Comparison of ENCODE assay signal across 1 fruit fly cellular context in the genomic region with DNA sequence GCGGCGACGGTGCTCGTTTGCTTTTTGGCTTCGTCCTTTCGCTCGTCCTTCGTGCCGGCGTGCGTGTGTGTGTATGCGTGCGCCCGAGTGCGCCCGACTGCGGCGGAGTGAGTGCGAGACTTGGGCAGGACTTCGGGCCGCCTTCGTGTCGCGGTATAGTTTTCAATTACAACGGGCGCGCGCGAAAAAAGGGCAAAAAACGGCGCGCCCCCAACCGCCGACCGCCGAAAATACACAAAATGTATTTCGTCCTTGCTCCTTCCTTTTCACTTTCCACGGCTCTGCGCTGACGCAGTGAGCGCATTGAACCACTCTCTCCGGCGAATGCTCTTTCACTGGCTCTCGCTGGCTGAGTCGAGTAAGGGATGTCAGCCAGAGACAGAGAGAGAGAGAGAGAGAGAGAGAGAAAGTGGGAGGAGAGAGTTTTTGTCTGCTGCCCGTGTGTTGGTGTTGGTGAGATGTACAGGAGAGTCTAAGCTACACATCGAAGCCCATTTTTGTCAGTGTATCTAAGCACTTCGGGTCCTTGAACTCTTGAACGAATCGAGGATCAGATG.
TF ChIP-seq lines count a peak whose summit lies in the region.

No protein-coding gene starts in this region.

TF ChIP-seq in whole organism, embryonic, 481 proteins besides CTCF, POLR2A, EP300 and RAD21 (continued from another document and continues in another):
- TF ChIP-seq btn (GFP tag; optimal IDR thresholded peaks at IDR 0.05; lab: Kevin White, UChicago) (no peak), sc (optimal IDR thresholded peaks at IDR 0.05; lab: Kevin White, UChicago) (no peak), sc (GFP tag; optimal IDR thresholded peaks at IDR 0.05; lab: Kevin White, UChicago) (no peak), Awh (GFP tag; IDR thresholded peaks at IDR 0.05; lab: Robert Waterston, UW) (no peak), CG10274 (GFP tag; optimal IDR thresholded peaks at IDR 0.05; lab: Kevin White, UChicago) (no peak), CG2712 (tag; optimal IDR thresholded peaks at IDR 0.05; lab: Kevin White, UChicago) (no peak), tap (tag; optimal IDR thresholded peaks at IDR 0.05; lab: Kevin White, UChicago) (no peak), Fer1 (GFP tag; optimal IDR thresholded peaks at IDR 0.05; lab: Kevin White, UChicago) (no peak), CG16779 (GFP tag; IDR thresholded peaks at IDR 0.05; lab: Robert Waterston, UW) (no peak), Sin3A (optimal IDR thresholded peaks at IDR 0.05; lab: Kevin White, UChicago) (no peak), CG9876 (GFP tag; optimal IDR thresholded peaks at IDR 0.05; lab: Kevin White, UChicago) (no peak), CG8478 (optimal IDR thresholded peaks at IDR 0.05; lab: Kevin White, UChicago) (no peak), CG18476 (GFP tag; optimal IDR thresholded peaks at IDR 0.05; lab: Kevin White, UChicago) (no peak), Med (GFP tag; lab: Kevin White, UChicago) (peak; percentile 45), Dbx (GFP tag; IDR thresholded peaks at IDR 0.05; lab: Robert Waterston, UW) (0 out of 3 replicates have a peak, but pooled peaks have one; percentile 37), vnd (GFP tag; IDR thresholded peaks at IDR 0.05; lab: Robert Waterston, UW; ENCODE audit: partially characterized antibody) (no peak), hb (GFP tag; IDR thresholded peaks at IDR 0.05; lab: Robert Waterston, UW; ENCODE audit: partially characterized antibody) (no peak), tll (GFP tag; optimal IDR thresholded peaks at IDR 0.05; lab: Kevin White, UChicago) (peak in 1 of 2 experiments; percentile 60), sens (GFP tag; lab: Kevin White, UChicago) (peak; percentile 69), ara (GFP tag; IDR thresholded peaks at IDR 0.05; lab: Robert Waterston, UW) (no peak), fd3F (GFP tag; optimal IDR thresholded peaks at IDR 0.05; lab: Kevin White, UChicago) (no peak), psq (GFP tag; optimal IDR thresholded peaks at IDR 0.05; lab: Kevin White, UChicago) (no peak), pnt (GFP tag; optimal IDR thresholded peaks at IDR 0.05; lab: Kevin White, UChicago) (no peak), dan (GFP tag; IDR thresholded peaks at IDR 0.05; lab: Robert Waterston, UW) (no peak), Nf-YB (GFP tag; optimal IDR thresholded peaks at IDR 0.05; lab: Kevin White, UChicago) (no peak), CG10462 (GFP tag; optimal IDR thresholded peaks at IDR 0.05; lab: Kevin White, UChicago) (no peak), Mes4 (GFP tag; optimal IDR thresholded peaks at IDR 0.05; lab: Kevin White, UChicago) (no peak), CG2199 (GFP tag; IDR thresholded peaks at IDR 0.05; lab: Robert Waterston, UW) (0 out of 3 replicates have a peak, but pooled peaks have one; percentile 12), Scr (GFP tag; IDR thresholded peaks at IDR 0.05; lab: Robert Waterston, UW; ENCODE audit: partially characterized antibody) (no peak; the same call in 1 of the 2 replicates), prd (optimal IDR thresholded peaks at IDR 0.05; lab: Kevin White, UChicago) (no peak), prd (GFP tag; IDR thresholded peaks at IDR 0.05; lab: Robert Waterston, UW) (no peak), dati (GFP tag; IDR thresholded peaks at IDR 0.05; lab: Robert Waterston, UW) (no peak), CG13123 (GFP tag; optimal IDR thresholded peaks at IDR 0.05; lab: Kevin White, UChicago) (no peak), Sox100B (GFP tag; optimal IDR thresholded peaks at IDR 0.05; lab: Kevin White, UChicago) (no peak), CG11504 (tag; optimal IDR thresholded peaks at IDR 0.05; lab: Kevin White, UChicago) (no peak), Ravus (GFP tag; IDR thresholded peaks at IDR 0.05; lab: Robert Waterston, UW) (no peak), ranshi (GFP tag; IDR thresholded peaks at IDR 0.05; lab: Robert Waterston, UW) (no peak), fd96Cb (tag; optimal IDR thresholded peaks at IDR 0.05; lab: Kevin White, UChicago) (no peak), Dref (GFP tag; IDR thresholded peaks at IDR 0.05; lab: Robert Waterston, UW) (no peak), CG8388 (GFP tag; optimal IDR thresholded peaks at IDR 0.05; lab: Kevin White, UChicago) (no peak), lilli (GFP tag; optimal IDR thresholded peaks at IDR 0.05; lab: Kevin White, UChicago) (no peak), Lpt (GFP tag; optimal IDR thresholded peaks at IDR 0.05; lab: Kevin White, UChicago) (peak; percentile 66), kni (GFP tag; optimal IDR thresholded peaks at IDR 0.05; lab: Kevin White, UChicago) (peak; percentile 78), CG11723 (GFP tag; optimal IDR thresholded peaks at IDR 0.05; lab: Kevin White, UChicago) (no peak), B-H1 (GFP tag; IDR thresholded peaks at IDR 0.05; lab: Robert Waterston, UW) (no peak), CG7556 (GFP tag; optimal IDR thresholded peaks at IDR 0.05; lab: Kevin White, UChicago) (no peak), E2f2 (GFP tag; IDR thresholded peaks at IDR 0.05; lab: Robert Waterston, UW) (no peak), Doc2 (GFP tag; IDR thresholded peaks at IDR 0.05; lab: Robert Waterston, UW) (no peak), lmd (GFP tag; IDR thresholded peaks at IDR 0.05; lab: Robert Waterston, UW) (no peak), Hr51 (GFP tag; optimal IDR thresholded peaks at IDR 0.05; lab: Kevin White, UChicago) (no peak), NC2α (GFP tag; optimal IDR thresholded peaks at IDR 0.05; lab: Kevin White, UChicago) (no peak), CG17568 (GFP tag; optimal IDR thresholded peaks at IDR 0.05; lab: Kevin White, UChicago) (no peak), CG7928 (GFP tag; optimal IDR thresholded peaks at IDR 0.05; lab: Kevin White, UChicago) (no peak), CG4820 (GFP tag; optimal IDR thresholded peaks at IDR 0.05; lab: Kevin White, UChicago) (no peak), CG5953 (GFP tag; IDR thresholded peaks at IDR 0.05; lab: Robert Waterston, UW) (0 out of 2 replicates have a peak, but pooled peaks have one; percentile 12), knrl (GFP tag; IDR thresholded peaks at IDR 0.05; lab: Robert Waterston, UW; ENCODE audit: partially characterized antibody) (no peak), pita (GFP tag; optimal IDR thresholded peaks at IDR 0.05; lab: Kevin White, UChicago) (no peak), nmo (GFP tag; optimal IDR thresholded peaks at IDR 0.05; lab: Kevin White, UChicago) (no peak), Dad (GFP tag; optimal IDR thresholded peaks at IDR 0.05; lab: Kevin White, UChicago) (no peak), Spps (tag; optimal IDR thresholded peaks at IDR 0.05; lab: Kevin White, UChicago) (no peak), sqz (GFP tag; optimal IDR thresholded peaks at IDR 0.05; lab: Kevin White, UChicago) (peak; percentile 82), CG15696 (tag; optimal IDR thresholded peaks at IDR 0.05; lab: Kevin White, UChicago) (no peak), CG10654 (GFP tag; optimal IDR thresholded peaks at IDR 0.05; lab: Kevin White, UChicago) (no peak), CG14441 (GFP tag; IDR thresholded peaks at IDR 0.05; lab: Robert Waterston, UW) (no peak), CG13424 (tag; optimal IDR thresholded peaks at IDR 0.05; lab: Kevin White, UChicago) (no peak), Pdp1 (GFP tag; optimal IDR thresholded peaks at IDR 0.05; lab: Kevin White, UChicago) (no peak), Hr39 (optimal IDR thresholded peaks at IDR 0.05; lab: Kevin White, UChicago) (peak; percentile 98), unc-4 (GFP tag; IDR thresholded peaks at IDR 0.05; lab: Robert Waterston, UW; ENCODE audit: partially characterized antibody) (peak; percentile 22; the same call in 1 of the 2 replicates), Dip3 (GFP tag; optimal IDR thresholded peaks at IDR 0.05; lab: Kevin White, UChicago) (no peak), gt (GFP tag; IDR thresholded peaks at IDR 0.05; lab: Robert Waterston, UW) (no peak), CG30431 (GFP tag; optimal IDR thresholded peaks at IDR 0.05; lab: Kevin White, UChicago) (no peak), onecut (GFP tag; IDR thresholded peaks at IDR 0.05; lab: Robert Waterston, UW) (0 out of 2 replicates have a peak, but pooled peaks have one; percentile 21), CG4404 (GFP tag; IDR thresholded peaks at IDR 0.05; lab: Robert Waterston, UW) (no peak), az2 (GFP tag; optimal IDR thresholded peaks at IDR 0.05; lab: Kevin White, UChicago) (no peak), CG17186 (GFP tag; optimal IDR thresholded peaks at IDR 0.05; lab: Kevin White, UChicago) (no peak), Trl (optimal IDR thresholded peaks at IDR 0.05; lab: Kevin White, UChicago) (peak; percentile 87 to 97), Trl (GFP tag; optimal IDR thresholded peaks at IDR 0.05; lab: Kevin White, UChicago) (peak; percentile 41), Doc3 (GFP tag; IDR thresholded peaks at IDR 0.05; lab: Robert Waterston, UW; ENCODE audit: partially characterized antibody) (no peak), HLH54F (GFP tag; optimal IDR thresholded peaks at IDR 0.05; lab: Kevin White, UChicago) (no peak), Asciz (GFP tag; optimal IDR thresholded peaks at IDR 0.05; lab: Kevin White, UChicago) (no peak), Hey (tag; optimal IDR thresholded peaks at IDR 0.05; lab: Kevin White, UChicago) (no peak), br (optimal IDR thresholded peaks at IDR 0.05; lab: Kevin White, UChicago) (no peak), nerfin-2 (GFP tag; IDR thresholded peaks at IDR 0.05; lab: Robert Waterston, UW; ENCODE audit: partially characterized antibody) (no peak), CG17359 (tag; optimal IDR thresholded peaks at IDR 0.05; lab: Kevin White, UChicago) (no peak), HmgD (GFP tag; optimal IDR thresholded peaks at IDR 0.05; lab: Kevin White, UChicago) (no peak), CG18599 (GFP tag; optimal IDR thresholded peaks at IDR 0.05; lab: Kevin White, UChicago) (peak; percentile 14), fu2 (GFP tag; optimal IDR thresholded peaks at IDR 0.05; lab: Kevin White, UChicago) (no peak), wek (GFP tag; optimal IDR thresholded peaks at IDR 0.05; lab: Kevin White, UChicago) (no peak), Antp (GFP tag; optimal IDR thresholded peaks at IDR 0.05; lab: Kevin White, UChicago) (no peak), Taf1 (GFP tag; IDR thresholded peaks at IDR 0.05; lab: Robert Waterston, UW) (no peak), H2.0 (GFP tag; IDR thresholded peaks at IDR 0.05; lab: Robert Waterston, UW) (no peak), CG1602 (GFP tag; optimal IDR thresholded peaks at IDR 0.05; lab: Kevin White, UChicago) (no peak), sisA (GFP tag; IDR thresholded peaks at IDR 0.05; lab: Robert Waterston, UW) (no peak), CG12659 (GFP tag; optimal IDR thresholded peaks at IDR 0.05; lab: Kevin White, UChicago) (no peak), BtbVII (GFP tag; optimal IDR thresholded peaks at IDR 0.05; lab: Kevin White, UChicago) (no peak), gce (GFP tag; IDR thresholded peaks at IDR 0.05; lab: Robert Waterston, UW) (peak; percentile 43; the same call in 1 of the 3 replicates), sens-2 (GFP tag; IDR thresholded peaks at IDR 0.05; lab: Robert Waterston, UW) (no peak), CG12391 (tag; optimal IDR thresholded peaks at IDR 0.05; lab: Kevin White, UChicago) (no peak), nom (GFP tag; optimal IDR thresholded peaks at IDR 0.05; lab: Kevin White, UChicago) (no peak), seq (GFP tag; IDR thresholded peaks at IDR 0.05; lab: Robert Waterston, UW) (peak; percentile 79), bbx (GFP tag; IDR thresholded peaks at IDR 0.05; lab: Robert Waterston, UW; ENCODE audit: partially characterized antibody) (0 out of 2 replicates have a peak, but pooled peaks have one; percentile 39), CG3726 (GFP tag; IDR thresholded peaks at IDR 0.05; lab: Robert Waterston, UW) (no peak), CG4617 (GFP tag; optimal IDR thresholded peaks at IDR 0.05; lab: Kevin White, UChicago; ENCODE audit: borderline replicate concordance) (no peak), Chrac-16 (GFP tag; optimal IDR thresholded peaks at IDR 0.05; lab: Kevin White, UChicago) (no peak), CG3065 (GFP tag; optimal IDR thresholded peaks at IDR 0.05; lab: Kevin White, UChicago) (no peak), bcd (GFP tag; optimal IDR thresholded peaks at IDR 0.05; lab: Kevin White, UChicago) (no peak), croc (GFP tag; conservative IDR thresholded peaks at IDR 0.05; lab: Robert Waterston, UW) (no peak), CG7372 (GFP tag; IDR thresholded peaks at IDR 0.05; lab: Robert Waterston, UW) (no peak), Gsc (GFP tag; IDR thresholded peaks at IDR 0.05; lab: Robert Waterston, UW) (no peak), mirr (GFP tag; optimal IDR thresholded peaks at IDR 0.05; lab: Kevin White, UChicago) (no peak), CG7271 (tag; optimal IDR thresholded peaks at IDR 0.05; lab: Kevin White, UChicago) (no peak), MTF-1 (GFP tag; optimal IDR thresholded peaks at IDR 0.05; lab: Kevin White, UChicago; ENCODE audit: borderline replicate concordance) (no peak), ERR (GFP tag; optimal IDR thresholded peaks at IDR 0.05; lab: Kevin White, UChicago) (no peak), CHES-1-like (GFP tag; optimal IDR thresholded peaks at IDR 0.05; lab: Kevin White, UChicago) (no peak), CG11695 (GFP tag; IDR thresholded peaks at IDR 0.05; lab: Robert Waterston, UW) (0 out of 3 replicates have a peak, but pooled peaks have one; percentile 53), lov (optimal IDR thresholded peaks at IDR 0.05; lab: Kevin White, UChicago) (no peak), lov (GFP tag; IDR thresholded peaks at IDR 0.05; lab: Robert Waterston, UW) (no peak), Stat92E (GFP tag; optimal IDR thresholded peaks at IDR 0.05; lab: Kevin White, UChicago) (peak in 1 of 3 experiments; percentile 18), Blimp-1 (GFP tag; optimal IDR thresholded peaks at IDR 0.05; lab: Kevin White, UChicago) (peak; percentile 44), CG4424 (GFP tag; optimal IDR thresholded peaks at IDR 0.05; lab: Kevin White, UChicago) (no peak), Gug (GFP tag; IDR thresholded peaks at IDR 0.05; lab: Robert Waterston, UW) (no peak), Nf-YC (tag; optimal IDR thresholded peaks at IDR 0.05; lab: Kevin White, UChicago) (peak; percentile 39), CG6175 (GFP tag; IDR thresholded peaks at IDR 0.05; lab: Robert Waterston, UW) (no peak), CG9797 (GFP tag; optimal IDR thresholded peaks at IDR 0.05; lab: Kevin White, UChicago) (no peak), Ets65A (GFP tag; lab: Kevin White, UChicago) (peak; percentile 49), ind (GFP tag; optimal IDR thresholded peaks at IDR 0.05; lab: Kevin White, UChicago) (no peak), CG17802 (tag; optimal IDR thresholded peaks at IDR 0.05; lab: Kevin White, UChicago) (no peak), CG16863 (GFP tag; optimal IDR thresholded peaks at IDR 0.05; lab: Kevin White, UChicago) (no peak), NfI (GFP tag; optimal IDR thresholded peaks at IDR 0.05; lab: Kevin White, UChicago) (no peak), Camta (GFP tag; optimal IDR thresholded peaks at IDR 0.05; lab: Kevin White, UChicago) (no peak)
